Fruit fly (Drosophila melanogaster): ENCODE measurements around the gene galectin.

- no peak for TF ChIP-seq lola (GFP tag; optimal IDR thresholded peaks at IDR 0.05)
- TF ChIP-seq psq (GFP tag; optimal IDR thresholded peaks at IDR 0.05) = no peak
Observed at dm6 chr2L:85701-86100, 14.1 kb downstream of the galectin start.

All from whole organism, wandering third instar larva.